Fruit fly (Drosophila melanogaster) whole organism, embryonic: Measurements from ENCODE around the gene Pka-C1.
A peak's percentile ranks its signal among the peaks of the same experiment; 100 is the strongest.

ENCODE experiments used
- Abd-B ChIP-seq: fragments of 200-800 bp; sonication (Bioruptor generic); optimal IDR thresholded peaks from 2 replicates; lab custom pipeline; 2018; ENCODE audit warnings: missing biosample characterization, mild to moderate bottlenecking, missing genetic modification characterization, moderate library complexity
- Asciz ChIP-seq: fragments of 200-800 bp; sonication (Bioruptor generic); optimal IDR thresholded peaks from 2 replicates; lab custom pipeline; 2017; ENCODE audit warnings: missing biosample characterization, mild to moderate bottlenecking, missing genetic modification characterization, missing genetic modification reagents
- Bgb ChIP-seq: fragments of 200-800 bp; sonication (Bioruptor generic); IDR thresholded peaks from 2 replicates; pipeline ENCODE4 v1.3.6; 2022; ENCODE audit warnings: missing biosample characterization, missing genetic modification characterization; ENCODE audit not compliant: partially characterized antibody
- CG10209 ChIP-seq: fragments of 200-800 bp; sonication (Bioruptor generic); optimal IDR thresholded peaks from 3 replicates; lab custom pipeline; 2017; ENCODE audit warnings: missing biosample characterization, mild to moderate bottlenecking, missing genetic modification characterization, missing genetic modification reagents
- CG10959 ChIP-seq: fragments of 200-800 bp; sonication (Bioruptor generic); IDR thresholded peaks from 2 replicates; pipeline ENCODE4 v1.3.6; 2022; ENCODE audit warnings: missing biosample characterization, missing genetic modification characterization
- CG11085 ChIP-seq: fragments of 200-800 bp; sonication (Bioruptor generic); IDR thresholded peaks from 2 replicates; pipeline ENCODE4 v1.3.6; 2022; ENCODE audit warnings: missing biosample characterization, missing genetic modification characterization
- CG12744 ChIP-seq: fragments of 200-800 bp; sonication (Bioruptor generic); optimal IDR thresholded peaks from 2 replicates; lab custom pipeline; 2016; ENCODE audit warnings: missing biosample characterization, missing genetic modification characterization
- CG12942 ChIP-seq: fragments of 200-800 bp; sonication (Bioruptor generic); optimal IDR thresholded peaks from 3 replicates; lab custom pipeline; 2016; ENCODE audit warnings: missing biosample characterization, missing genetic modification characterization
- CG14050 ChIP-seq: fragments of 200-800 bp; sonication (Bioruptor generic); IDR thresholded peaks from 3 replicates; pipeline ENCODE4 v1.3.6; 2022; ENCODE audit warnings: missing biosample characterization, missing genetic modification characterization
- CG14441 ChIP-seq: fragments of 200-800 bp; sonication (Bioruptor generic); IDR thresholded peaks from 2 replicates; pipeline ENCODE4 v1.3.6; 2022; ENCODE audit warnings: missing biosample characterization, missing genetic modification characterization
- CG14860 ChIP-seq: fragments of 200-800 bp; sonication (Bioruptor generic); IDR thresholded peaks from 3 replicates; pipeline ENCODE4 v1.3.6; 2022; ENCODE audit warnings: missing biosample characterization, missing genetic modification characterization; ENCODE audit not compliant: partially characterized antibody
- CG17361 ChIP-seq: fragments of 200-800 bp; sonication (Bioruptor generic); IDR thresholded peaks from 3 replicates; pipeline ENCODE4 v1.3.6; 2022; ENCODE audit warnings: missing biosample characterization, missing genetic modification characterization
- CG2120 ChIP-seq: fragments of 200-800 bp; sonication (Bioruptor generic); optimal IDR thresholded peaks from 3 replicates; lab custom pipeline; 2016; ENCODE audit warnings: missing biosample characterization, missing genetic modification characterization
- CG2129 ChIP-seq: fragments of 200-800 bp; sonication (Bioruptor generic); IDR thresholded peaks from 2 replicates; pipeline ENCODE4 v1.3.6; 2022; ENCODE audit warnings: missing biosample characterization, missing genetic modification characterization; ENCODE audit not compliant: partially characterized antibody
- CG33213 ChIP-seq: fragments of 200-800 bp; sonication (Bioruptor generic); optimal IDR thresholded peaks from 3 replicates; lab custom pipeline; 2016; ENCODE audit warnings: missing biosample characterization, missing genetic modification characterization
- CG33557 ChIP-seq: fragments of 200-800 bp; sonication (Bioruptor generic); optimal IDR thresholded peaks from 2 replicates; lab custom pipeline; 2019; ENCODE audit warnings: missing biosample characterization, mild to moderate bottlenecking, missing genetic modification characterization, moderate library complexity
- CG3838 ChIP-seq: fragments of 200-800 bp; sonication (Bioruptor generic); optimal IDR thresholded peaks from 3 replicates; lab custom pipeline; 2016; ENCODE audit warnings: missing biosample characterization, missing genetic modification characterization
- CG5953 ChIP-seq: fragments of 200-800 bp; sonication (Bioruptor generic); IDR thresholded peaks from 2 replicates; pipeline ENCODE4 v1.3.6; 2022; ENCODE audit warnings: missing biosample characterization, missing genetic modification characterization
- CG6689 ChIP-seq: fragments of 200-800 bp; sonication (Bioruptor generic); IDR thresholded peaks from 2 replicates; pipeline ENCODE4 v1.3.6; 2022; ENCODE audit warnings: missing biosample characterization, missing genetic modification characterization
- CG7372 ChIP-seq: fragments of 200-800 bp; sonication (Bioruptor generic); IDR thresholded peaks from 2 replicates; pipeline ENCODE4 v1.3.6; 2022; ENCODE audit warnings: missing biosample characterization, missing genetic modification characterization
- CG7928 ChIP-seq: fragments of 200-800 bp; sonication (Bioruptor generic); optimal IDR thresholded peaks from 2 replicates; lab custom pipeline; 2017; ENCODE audit warnings: missing biosample characterization, mild to moderate bottlenecking, missing genetic modification characterization
- CG8388 ChIP-seq: fragments of 200-800 bp; sonication (Bioruptor generic); optimal IDR thresholded peaks from 2 replicates; lab custom pipeline; 2019; ENCODE audit warnings: missing biosample characterization, mild to moderate bottlenecking, missing genetic modification characterization, moderate library complexity
- CG9437 ChIP-seq: fragments of 200-800 bp; sonication (Bioruptor generic); optimal IDR thresholded peaks from 2 replicates; lab custom pipeline; 2018; ENCODE audit warnings: missing biosample characterization, mild to moderate bottlenecking, missing genetic modification characterization
- CG9797 ChIP-seq: fragments of 200-800 bp; sonication (Bioruptor generic); optimal IDR thresholded peaks from 3 replicates; lab custom pipeline; 2018; ENCODE audit warnings: missing biosample characterization, mild to moderate bottlenecking, missing genetic modification characterization
- D19A ChIP-seq: fragments of 200-800 bp; optimal IDR thresholded peaks from 3 replicates; lab custom pipeline; 2019; ENCODE audit warnings: missing biosample characterization, mild to moderate bottlenecking, missing genetic modification characterization, moderate library complexity
- Hmx ChIP-seq: fragments of 200-800 bp; sonication (Bioruptor generic); optimal IDR thresholded peaks from 2 replicates; lab custom pipeline; 2016; ENCODE audit warnings: missing biosample characterization, missing genetic modification characterization
- Hr51 ChIP-seq, 2 experiments: fragments of 200-800 bp; sonication (Bioruptor generic); optimal IDR thresholded peaks; 2 replicates in 1 of 2; 3 replicates in 1 of 2; lab custom pipeline; 2016 to 2018; ENCODE audit warnings: missing biosample characterization in 2 of 2, missing genetic modification characterization in 2 of 2, mild to moderate bottlenecking in 1 of 2, moderate library complexity in 1 of 2
- NC2β ChIP-seq: fragments of 200-800 bp; sonication (Bioruptor generic); optimal IDR thresholded peaks from 2 replicates; lab custom pipeline; 2016; ENCODE audit warnings: missing biosample characterization, missing genetic modification characterization
- NfI ChIP-seq: fragments of 200-800 bp; sonication (Bioruptor generic); optimal IDR thresholded peaks from 3 replicates; lab custom pipeline; 2018; ENCODE audit warnings: missing biosample characterization, mild to moderate bottlenecking, missing genetic modification characterization, moderate library complexity
- Sry-δ ChIP-seq: fragments of 200-800 bp; sonication (Bioruptor generic); optimal IDR thresholded peaks from 2 replicates; lab custom pipeline; 2016; ENCODE audit warnings: missing biosample characterization, missing genetic modification characterization
- Stat92E ChIP-seq, 3 experiments: fragments of >200 bp in 2 of 3; fragments of 200-800 bp in 1 of 3; sonication (Bioruptor generic) in 1 of 3; optimal IDR thresholded peaks; 2 replicates each; lab custom pipeline; 2017 to 2019; ENCODE audit warnings: missing biosample characterization in 3 of 3, missing genetic modification characterization in 3 of 3, mild to moderate bottlenecking in 1 of 3, moderate library complexity in 1 of 3
- cwo ChIP-seq: fragments of 200-800 bp; sonication (Bioruptor generic); optimal IDR thresholded peaks from 3 replicates; lab custom pipeline; 2017; ENCODE audit warnings: missing biosample characterization, missing genetic modification characterization, mild to moderate bottlenecking, moderate library complexity, missing genetic modification reagents
- dpn ChIP-seq, 2 experiments: fragments of 200-800 bp; sonication (Bioruptor generic); optimal IDR thresholded peaks; 3 replicates each; lab custom pipeline; 2016; ENCODE audit warnings: missing biosample characterization in 2 of 2, missing genetic modification characterization in 2 of 2
- esg ChIP-seq: fragments of 200-800 bp; sonication (Bioruptor generic); conservative IDR thresholded peaks from 2 replicates; pipeline ENCODE4 v1.3.6; 2022; ENCODE audit warnings: missing biosample characterization, missing genetic modification characterization
- ftz-f1 ChIP-seq: fragments of 200-800 bp; sonication (Bioruptor generic); optimal IDR thresholded peaks from 2 replicates; lab custom pipeline; 2016; ENCODE audit warnings: missing biosample characterization, missing genetic modification characterization
- gcm ChIP-seq: fragments of 200-800 bp; sonication (Bioruptor generic); optimal IDR thresholded peaks from 2 replicates; lab custom pipeline; 2019; ENCODE audit warnings: missing biosample characterization, mild to moderate bottlenecking, missing genetic modification characterization, moderate library complexity
- gcm2 ChIP-seq: fragments of 200-800 bp; sonication (Bioruptor generic); optimal IDR thresholded peaks from 2 replicates; lab custom pipeline; 2016; ENCODE audit warnings: missing biosample characterization, missing genetic modification characterization
- grn ChIP-seq: fragments of 200-800 bp; sonication (Bioruptor generic); optimal IDR thresholded peaks from 3 replicates; lab custom pipeline; 2017; ENCODE audit warnings: missing biosample characterization, missing genetic modification characterization
- her ChIP-seq: fragments of 200-800 bp; sonication (Bioruptor generic); optimal IDR thresholded peaks from 2 replicates; lab custom pipeline; 2016; ENCODE audit warnings: missing biosample characterization, missing genetic modification characterization
- lbe ChIP-seq: fragments of 200-800 bp; sonication (Bioruptor generic); optimal IDR thresholded peaks from 2 replicates; lab custom pipeline; 2016; ENCODE audit warnings: missing biosample characterization, mild to moderate bottlenecking, missing genetic modification characterization
- lov ChIP-seq, 2 experiments: fragments of 200-800 bp in 1 of 2; fragments of >200 bp in 1 of 2; sonication (Bioruptor generic) in 1 of 2; IDR thresholded peaks in 1 of 2; optimal IDR thresholded peaks in 1 of 2; 2 replicates in 1 of 2; 3 replicates in 1 of 2; pipeline versions ENCODE4 v1.3.6 to Lab custom; 2017 to 2022; ENCODE audit warnings: missing biosample characterization in 1 of 2, missing genetic modification characterization in 1 of 2
- oc ChIP-seq: fragments of 200-800 bp; sonication (Bioruptor generic); optimal IDR thresholded peaks from 2 replicates; lab custom pipeline; 2018; ENCODE audit warnings: missing biosample characterization, mild to moderate bottlenecking, missing genetic modification characterization, moderate library complexity
- pita ChIP-seq: fragments of 200-800 bp; sonication (Bioruptor generic); optimal IDR thresholded peaks from 2 replicates; lab custom pipeline; 2017; ENCODE audit warnings: missing biosample characterization, mild to moderate bottlenecking, missing genetic modification characterization
- scrt ChIP-seq: fragments of 200-800 bp; sonication (Bioruptor generic); optimal IDR thresholded peaks from 2 replicates; lab custom pipeline; 2018; ENCODE audit warnings: missing biosample characterization, mild to moderate bottlenecking, missing genetic modification characterization, moderate library complexity
- seq ChIP-seq: fragments of 200-800 bp; sonication (Bioruptor generic); IDR thresholded peaks from 2 replicates; pipeline ENCODE4 v1.3.6; 2022; ENCODE audit warnings: missing biosample characterization, missing genetic modification characterization
- shn ChIP-seq: fragments of 200-800 bp; sonication (Bioruptor generic); optimal IDR thresholded peaks from 3 replicates; lab custom pipeline; 2016; ENCODE audit warnings: missing biosample characterization, missing genetic modification characterization
- sob ChIP-seq: fragments of 200-800 bp; sonication (Bioruptor generic); IDR thresholded peaks from 2 replicates; pipeline ENCODE4 v1.3.6; 2022; ENCODE audit warnings: missing biosample characterization, missing genetic modification characterization
- ssp ChIP-seq: fragments of 200-800 bp; sonication (Bioruptor generic); IDR thresholded peaks from 2 replicates; pipeline ENCODE4 v1.3.6; 2022; ENCODE audit warnings: missing biosample characterization, missing genetic modification characterization
- wdn ChIP-seq: fragments of 200-800 bp; sonication (Bioruptor generic); IDR thresholded peaks from 2 replicates; pipeline ENCODE4 v1.3.6; 2022; ENCODE audit warnings: missing biosample characterization, missing genetic modification characterization
- zfh1 ChIP-seq: fragments of 200-800 bp; sonication (Bioruptor generic); IDR thresholded peaks from 3 replicates; pipeline ENCODE4 v1.3.6; 2022; ENCODE audit warnings: missing biosample characterization, missing genetic modification characterization

The Pka-C1 gene

dm6 chr2L:9711107-9711585 is 12.0 kb upstream of the Pka-C1 start, which contains the start of gene CG4364 (continued):
- TF ChIP-seq CG9797 (GFP tag; lab: Kevin White, UChicago) (peak; percentile 83), CG5953 (GFP tag; lab: Robert Waterston, UW) (no peak), seq (GFP tag; lab: Robert Waterston, UW) (no peak), wdn (GFP tag; lab: Robert Waterston, UW) (no peak), CG8388 (no peak), zfh1 (no peak), Bgb (GFP tag; lab: Robert Waterston, UW) (peak; percentile 77), NC2β (GFP tag; lab: Kevin White, UChicago) (no peak), dpn (GFP tag; optimal IDR thresholded peaks at IDR 0.05; lab: Kevin White, UChicago) (no peak), CG33557 (no peak), CG10959 (GFP tag; lab: Robert Waterston, UW) (no peak), ssp (GFP tag; lab: Robert Waterston, UW) (no peak), CG2120 (GFP tag; lab: Kevin White, UChicago) (no peak), lbe (GFP tag; lab: Kevin White, UChicago) (no peak), NfI (GFP tag; lab: Kevin White, UChicago) (no peak), CG17361 (GFP tag; lab: Robert Waterston, UW) (peak; percentile 27; the same call in 1 of the 3 replicates), Sry-δ (peak; percentile 78), ftz-f1 (GFP tag; lab: Kevin White, UChicago) (peak; percentile 46), cwo (GFP tag; lab: Kevin White, UChicago) (no peak), CG9437 (GFP tag; lab: Kevin White, UChicago) (no peak), CG11085 (no peak), Stat92E (GFP tag; optimal IDR thresholded peaks at IDR 0.05; lab: Kevin White, UChicago) (peak in 1 of 3 experiments; percentile 79), esg (no peak), Abd-B (GFP tag; lab: Kevin White, UChicago) (no peak), sob (peak; percentile 36; the same call in 1 of the 2 replicates), shn (GFP tag; lab: Kevin White, UChicago) (no peak), CG12942 (no peak), Hr51 (GFP tag; optimal IDR thresholded peaks at IDR 0.05; lab: Kevin White, UChicago) (no peak), D19A (tag; lab: Kevin White, UChicago) (no peak), CG7372 (no peak), CG7928 (GFP tag; lab: Kevin White, UChicago) (no peak), scrt (GFP tag; lab: Kevin White, UChicago) (no peak), her (peak; percentile 97), CG14860 (no peak), CG33213 (peak; percentile 78), CG14441 (no peak), oc (tag; lab: Kevin White, UChicago) (no peak), gcm2 (GFP tag; lab: Kevin White, UChicago) (no peak), CG3838 (no peak), lov (optimal IDR thresholded peaks at IDR 0.05; lab: Kevin White, UChicago) (no peak), lov (GFP tag; IDR thresholded peaks at IDR 0.05; lab: Robert Waterston, UW) (no peak), Asciz (GFP tag; lab: Kevin White, UChicago) (no peak), grn (GFP tag; lab: Kevin White, UChicago) (no peak), gcm (GFP tag; lab: Kevin White, UChicago) (no peak), CG14050 (no peak), CG12744 (GFP tag; lab: Kevin White, UChicago) (no peak), Hmx (no peak), CG10209 (GFP tag; lab: Kevin White, UChicago) (no peak), CG2129 (no peak; the same call in 1 of the 2 replicates), pita (peak; percentile 60), CG6689 (GFP tag; lab: Robert Waterston, UW) (no peak)
